Fruit fly (Drosophila melanogaster) whole organism, embryonic: ENCODE data around the gene spn-B.
A peak's percentile ranks its signal among the peaks of the same experiment; 100 is the strongest.

ENCODE experiments used
- Adf1 ChIP-seq: fragments of 200-800 bp; sonication (Bioruptor generic); IDR thresholded peaks from 2 replicates; pipeline ENCODE4 v1.3.6; 2022; ENCODE audit warnings: missing biosample characterization, missing genetic modification characterization
- Antp ChIP-seq: fragments of 200-800 bp; sonication (Bioruptor generic); optimal IDR thresholded peaks from 3 replicates; lab custom pipeline; 2016; ENCODE audit warnings: missing biosample characterization, missing genetic modification characterization
- Asciz ChIP-seq: fragments of 200-800 bp; sonication (Bioruptor generic); optimal IDR thresholded peaks from 2 replicates; lab custom pipeline; 2017; ENCODE audit warnings: missing biosample characterization, mild to moderate bottlenecking, missing genetic modification characterization, missing genetic modification reagents
- Blimp-1 ChIP-seq: fragments of 200-800 bp; sonication (Bioruptor generic); optimal IDR thresholded peaks from 3 replicates; lab custom pipeline; 2018; ENCODE audit warnings: missing biosample characterization, missing genetic modification characterization, mild to moderate bottlenecking, moderate library complexity, missing genetic modification reagents
- CG10543 ChIP-seq: fragments of 200-800 bp; sonication (Bioruptor generic); optimal IDR thresholded peaks from 3 replicates; lab custom pipeline; 2017; ENCODE audit warnings: missing biosample characterization, mild to moderate bottlenecking, missing genetic modification characterization, moderate library complexity
- CG13775 ChIP-seq: fragments of 200-800 bp; sonication (Bioruptor generic); optimal IDR thresholded peaks from 3 replicates; lab custom pipeline; 2017; ENCODE audit warnings: missing biosample characterization, mild to moderate bottlenecking, missing genetic modification characterization
- CG15479 ChIP-seq: fragments of 200-800 bp; sonication (Bioruptor generic); optimal IDR thresholded peaks from 3 replicates; lab custom pipeline; 2019; ENCODE audit warnings: missing biosample characterization, mild to moderate bottlenecking, missing genetic modification characterization, moderate library complexity
- CG1602 ChIP-seq: fragments of 200-800 bp; sonication (Bioruptor generic); optimal IDR thresholded peaks from 3 replicates; lab custom pipeline; 2016; ENCODE audit warnings: missing biosample characterization, missing genetic modification characterization
- CG17328 ChIP-seq: fragments of 200-800 bp; sonication (Bioruptor generic); IDR thresholded peaks from 2 replicates; pipeline ENCODE4 v1.3.6; 2022; ENCODE audit warnings: missing biosample characterization, missing genetic modification characterization
- CG2202 ChIP-seq: fragments of 200-800 bp; sonication (Bioruptor generic); optimal IDR thresholded peaks from 2 replicates; lab custom pipeline; 2018; ENCODE audit warnings: missing biosample characterization, mild to moderate bottlenecking, missing genetic modification characterization
- CG30020 ChIP-seq: fragments of 200-800 bp; optimal IDR thresholded peaks from 2 replicates; lab custom pipeline; 2019; ENCODE audit warnings: missing biosample characterization, mild to moderate bottlenecking, missing genetic modification characterization, moderate library complexity
- CG3163 ChIP-seq: fragments of 200-800 bp; sonication (Bioruptor generic); optimal IDR thresholded peaks from 3 replicates; lab custom pipeline; 2016; ENCODE audit warnings: missing biosample characterization, missing genetic modification characterization
- CG33213 ChIP-seq: fragments of 200-800 bp; sonication (Bioruptor generic); optimal IDR thresholded peaks from 3 replicates; lab custom pipeline; 2016; ENCODE audit warnings: missing biosample characterization, missing genetic modification characterization
- CG3838 ChIP-seq: fragments of 200-800 bp; sonication (Bioruptor generic); optimal IDR thresholded peaks from 3 replicates; lab custom pipeline; 2016; ENCODE audit warnings: missing biosample characterization, missing genetic modification characterization
- CG4404 ChIP-seq: fragments of 200-800 bp; sonication (Bioruptor generic); IDR thresholded peaks from 2 replicates; pipeline ENCODE4 v1.3.6; 2022; ENCODE audit warnings: missing biosample characterization, missing genetic modification characterization
- CG7372 ChIP-seq: fragments of 200-800 bp; sonication (Bioruptor generic); IDR thresholded peaks from 2 replicates; pipeline ENCODE4 v1.3.6; 2022; ENCODE audit warnings: missing biosample characterization, missing genetic modification characterization
- CG7556 ChIP-seq: fragments of 200-800 bp; sonication (Bioruptor generic); optimal IDR thresholded peaks from 2 replicates; lab custom pipeline; 2017; ENCODE audit warnings: missing biosample characterization, mild to moderate bottlenecking, missing genetic modification characterization
- CG8290 ChIP-seq, 3 experiments: fragments of 200-800 bp; sonication (Bioruptor generic); optimal IDR thresholded peaks; 2 replicates each; lab custom pipeline; 2016 to 2019; ENCODE audit warnings: missing biosample characterization in 3 of 3, missing genetic modification characterization in 3 of 3, mild to moderate bottlenecking in 2 of 3, moderate library complexity in 1 of 3
- CG8765 ChIP-seq: fragments of 200-800 bp; sonication (Bioruptor generic); IDR thresholded peaks from 2 replicates; pipeline ENCODE4 v1.3.6; 2022; ENCODE audit warnings: missing biosample characterization, missing genetic modification characterization
- CG9609 ChIP-seq: fragments of 200-800 bp; sonication (Bioruptor generic); optimal IDR thresholded peaks from 3 replicates; lab custom pipeline; 2016; ENCODE audit warnings: missing biosample characterization, missing genetic modification characterization
- CG9797 ChIP-seq: fragments of 200-800 bp; sonication (Bioruptor generic); optimal IDR thresholded peaks from 3 replicates; lab custom pipeline; 2018; ENCODE audit warnings: missing biosample characterization, mild to moderate bottlenecking, missing genetic modification characterization
- Gsc ChIP-seq: fragments of 200-800 bp; sonication (Bioruptor generic); IDR thresholded peaks from 2 replicates; pipeline ENCODE4 v1.3.6; 2022; ENCODE audit warnings: missing biosample characterization, missing genetic modification characterization
- HLH3B ChIP-seq: fragments of 200-800 bp; sonication (Bioruptor generic); IDR thresholded peaks from 2 replicates; pipeline ENCODE4 v1.3.6; 2022; ENCODE audit warnings: missing biosample characterization, missing genetic modification characterization
- HmgZ ChIP-seq: fragments of 200-800 bp; sonication (Bioruptor generic); optimal IDR thresholded peaks from 2 replicates; lab custom pipeline; 2018; ENCODE audit warnings: missing biosample characterization, mild to moderate bottlenecking, missing genetic modification characterization
- Max ChIP-seq: fragments of 200-800 bp; sonication (Bioruptor generic); optimal IDR thresholded peaks from 2 replicates; lab custom pipeline; 2016; ENCODE audit warnings: missing biosample characterization, mild to moderate bottlenecking, missing genetic modification characterization
- Scr ChIP-seq: fragments of 200-800 bp; sonication (Bioruptor generic); IDR thresholded peaks from 2 replicates; pipeline ENCODE4 v1.3.6; 2022; ENCODE audit warnings: missing biosample characterization, missing genetic modification characterization; ENCODE audit not compliant: partially characterized antibody
- Sox102F ChIP-seq: fragments of 200-800 bp; sonication (Bioruptor generic); optimal IDR thresholded peaks from 2 replicates; lab custom pipeline; 2018; ENCODE audit warnings: missing biosample characterization, mild to moderate bottlenecking, missing genetic modification characterization, moderate library complexity
- TFAM ChIP-seq: fragments of 200-800 bp; sonication (Bioruptor generic); optimal IDR thresholded peaks from 2 replicates; lab custom pipeline; 2017; ENCODE audit warnings: missing biosample characterization, missing genetic modification characterization, inconsistent platforms
- Taf1 ChIP-seq: fragments of 200-800 bp; sonication (Bioruptor generic); IDR thresholded peaks from 2 replicates; pipeline ENCODE4 v1.3.6; 2022; ENCODE audit warnings: missing biosample characterization, missing genetic modification characterization
- Xrp1 ChIP-seq: fragments of 200-800 bp; sonication (Bioruptor generic); IDR thresholded peaks from 2 replicates; pipeline ENCODE4 v1.3.6; 2022; ENCODE audit warnings: missing biosample characterization, missing genetic modification characterization
- ap ChIP-seq: fragments of 200-800 bp; sonication (Bioruptor generic); IDR thresholded peaks from 2 replicates; pipeline ENCODE4 v1.3.6; 2022; ENCODE audit warnings: missing biosample characterization, missing genetic modification characterization
- bsh ChIP-seq, 2 experiments: fragments of 200-800 bp; sonication (Bioruptor generic); optimal IDR thresholded peaks; 2 replicates each; lab custom pipeline; 2017 to 2018; ENCODE audit warnings: mild to moderate bottlenecking in 2 of 2, missing biosample characterization in 2 of 2, missing genetic modification characterization in 2 of 2, moderate library complexity in 1 of 2
- dan ChIP-seq: fragments of 200-800 bp; sonication (Bioruptor generic); IDR thresholded peaks from 2 replicates; pipeline ENCODE4 v1.3.6; 2022; ENCODE audit warnings: missing biosample characterization, missing genetic modification characterization
- dmrt99B ChIP-seq: fragments of 200-800 bp; sonication (Bioruptor generic); optimal IDR thresholded peaks from 2 replicates; lab custom pipeline; 2018; ENCODE audit warnings: missing biosample characterization, mild to moderate bottlenecking, missing genetic modification characterization, moderate library complexity
- dysf ChIP-seq: fragments of 200-800 bp; sonication (Bioruptor generic); IDR thresholded peaks from 3 replicates; pipeline ENCODE4 v1.3.6; 2022; ENCODE audit warnings: missing biosample characterization, missing genetic modification characterization
- ewg ChIP-seq: fragments of 200-800 bp; sonication (Bioruptor generic); optimal IDR thresholded peaks from 3 replicates; lab custom pipeline; 2017; ENCODE audit warnings: mild to moderate bottlenecking, missing biosample characterization, missing genetic modification reagents, missing genetic modification characterization
- fd3F ChIP-seq: fragments of 200-800 bp; sonication (Bioruptor generic); optimal IDR thresholded peaks from 2 replicates; lab custom pipeline; 2018; ENCODE audit warnings: missing biosample characterization, mild to moderate bottlenecking, missing genetic modification characterization, moderate library complexity
- gce ChIP-seq: fragments of 200-800 bp; sonication (Bioruptor generic); IDR thresholded peaks from 3 replicates; pipeline ENCODE4 v1.3.6; 2022; ENCODE audit warnings: missing biosample characterization, missing genetic modification characterization
- gcm ChIP-seq: fragments of 200-800 bp; sonication (Bioruptor generic); optimal IDR thresholded peaks from 2 replicates; lab custom pipeline; 2019; ENCODE audit warnings: missing biosample characterization, mild to moderate bottlenecking, missing genetic modification characterization, moderate library complexity
- gem ChIP-seq: fragments of 200-800 bp; sonication (Bioruptor generic); optimal IDR thresholded peaks from 2 replicates; lab custom pipeline; 2019; ENCODE audit warnings: missing biosample characterization, mild to moderate bottlenecking, missing genetic modification characterization, moderate library complexity
- gfzf ChIP-seq: fragments of 200-800 bp; sonication (Bioruptor generic); optimal IDR thresholded peaks from 2 replicates; lab custom pipeline; 2016; ENCODE audit warnings: missing biosample characterization, mild to moderate bottlenecking, missing genetic modification characterization, moderate library complexity
- hb ChIP-seq: fragments of 200-800 bp; sonication (Bioruptor generic); IDR thresholded peaks from 3 replicates; pipeline ENCODE4 v1.3.6; 2022; ENCODE audit warnings: missing biosample characterization, missing genetic modification characterization; ENCODE audit not compliant: partially characterized antibody
- otp ChIP-seq: fragments of 200-800 bp; sonication (Bioruptor generic); IDR thresholded peaks from 3 replicates; pipeline ENCODE4, ENCODE4 v1.3.6; 2022; ENCODE audit warnings: missing biosample characterization, missing genetic modification characterization
- peb ChIP-seq: fragments of 200-800 bp; sonication (Bioruptor generic); IDR thresholded peaks from 2 replicates; pipeline ENCODE4 v1.3.6; 2022; ENCODE audit warnings: missing biosample characterization, missing genetic modification characterization
- phol ChIP-seq: fragments of 200-800 bp; sonication (Bioruptor generic); optimal IDR thresholded peaks from 3 replicates; lab custom pipeline; 2018; ENCODE audit warnings: missing biosample characterization, mild to moderate bottlenecking, missing genetic modification characterization, moderate library complexity
- sob ChIP-seq: fragments of 200-800 bp; sonication (Bioruptor generic); IDR thresholded peaks from 2 replicates; pipeline ENCODE4 v1.3.6; 2022; ENCODE audit warnings: missing biosample characterization, missing genetic modification characterization
- tap ChIP-seq: fragments of 200-800 bp; optimal IDR thresholded peaks from 3 replicates; lab custom pipeline; 2019; ENCODE audit warnings: missing biosample characterization, mild to moderate bottlenecking, missing genetic modification characterization, moderate library complexity
- tna ChIP-seq: fragments of 200-800 bp; sonication (Bioruptor generic); IDR thresholded peaks from 2 replicates; pipeline ENCODE4 v1.3.6; 2022; ENCODE audit warnings: missing biosample characterization, missing genetic modification characterization; ENCODE audit not compliant: partially characterized antibody
- wdn ChIP-seq: fragments of 200-800 bp; sonication (Bioruptor generic); IDR thresholded peaks from 2 replicates; pipeline ENCODE4 v1.3.6; 2022; ENCODE audit warnings: missing biosample characterization, missing genetic modification characterization

spn-B gene

dm6 chr3R:14327472-14328104 is at the start of gene spn-B (continued):
- TF ChIP-seq Xrp1 (GFP tag; lab: Robert Waterston, UW): peak; percentile 77
- peak; percentile 61 for TF ChIP-seq CG10543 (GFP tag; lab: Kevin White, UChicago)
- no peak for TF ChIP-seq dan (GFP tag; lab: Robert Waterston, UW)
- no peak for TF ChIP-seq hb (GFP tag; lab: Robert Waterston, UW)
- TF ChIP-seq CG9609 (GFP tag; lab: Kevin White, UChicago): peak; percentile 2
- peak; percentile 66 for TF ChIP-seq tap (tag; lab: Kevin White, UChicago)
- peak; percentile 83 for TF ChIP-seq dmrt99B (tag; lab: Kevin White, UChicago)
- no peak for TF ChIP-seq gfzf (GFP tag; lab: Kevin White, UChicago)
- peak; percentile 0 to 80 for TF ChIP-seq bsh (GFP tag; optimal IDR thresholded peaks at IDR 0.05; lab: Kevin White, UChicago)
- TF ChIP-seq gem (tag; lab: Kevin White, UChicago): peak; percentile 87
- peak; percentile 74 for TF ChIP-seq Max (GFP tag; lab: Kevin White, UChicago)
- TF ChIP-seq ap: peak; percentile 20; the same call in 1 of the 2 replicates
- TF ChIP-seq HmgZ (tag; lab: Kevin White, UChicago): peak; percentile 70
- TF ChIP-seq CG13775: peak; percentile 83
- peak; percentile 75 for TF ChIP-seq CG17328 (GFP tag; lab: Robert Waterston, UW)
- TF ChIP-seq Antp: no peak
- TF ChIP-seq Gsc: no peak
- peak; percentile 5; the same call in 1 of the 3 replicates for TF ChIP-seq gce (GFP tag; lab: Robert Waterston, UW)
- peak; percentile 68; the same call in 1 of the 2 replicates for TF ChIP-seq wdn (GFP tag; lab: Robert Waterston, UW)
- peak; percentile 50; the same call in 1 of the 2 replicates for TF ChIP-seq CG7372
- peak; percentile 75 for TF ChIP-seq Asciz (GFP tag; lab: Kevin White, UChicago)
- no peak for TF ChIP-seq CG15479 (GFP tag; lab: Kevin White, UChicago)
- TF ChIP-seq dysf (GFP tag; lab: Robert Waterston, UW): peak; percentile 78
- TF ChIP-seq CG8290 (GFP tag; optimal IDR thresholded peaks at IDR 0.05; lab: Kevin White, UChicago): peak; percentile 88
- peak; percentile 38 to 50 for TF ChIP-seq CG8290 (tag; optimal IDR thresholded peaks at IDR 0.05; lab: Kevin White, UChicago)
- no peak for TF ChIP-seq tna (GFP tag; lab: Robert Waterston, UW)
- peak; percentile 81 for TF ChIP-seq phol (tag; lab: Kevin White, UChicago)
- TF ChIP-seq CG2202 (tag; lab: Kevin White, UChicago): peak; percentile 67
- TF ChIP-seq Scr (GFP tag; lab: Robert Waterston, UW): peak; percentile 52
- peak; percentile 78 for TF ChIP-seq Blimp-1 (GFP tag; lab: Kevin White, UChicago)
- peak; percentile 10 for TF ChIP-seq CG30020
- TF ChIP-seq Taf1 (GFP tag; lab: Robert Waterston, UW): no peak
- TF ChIP-seq fd3F (GFP tag; lab: Kevin White, UChicago): peak; percentile 62
- peak; percentile 70 for TF ChIP-seq sob (GFP tag; lab: Robert Waterston, UW)
- peak; percentile 65; the same call in 1 of the 3 replicates for TF ChIP-seq otp (GFP tag; lab: Robert Waterston, UW)
- no peak for TF ChIP-seq Adf1 (GFP tag; lab: Robert Waterston, UW)
- TF ChIP-seq Sox102F: peak; percentile 84
- TF ChIP-seq CG3838: peak; percentile 13
- TF ChIP-seq CG8765: peak; percentile 15; the same call in 1 of the 2 replicates
- TF ChIP-seq TFAM (GFP tag; lab: Kevin White, UChicago): no peak
- TF ChIP-seq gcm: peak; percentile 81
- TF ChIP-seq CG33213: peak; percentile 59
- no peak for TF ChIP-seq CG9797
- no peak for TF ChIP-seq CG4404
- TF ChIP-seq peb: 0 out of 2 replicates have a peak, but pooled peaks have one; percentile 29
- peak; percentile 82 for TF ChIP-seq CG7556
- peak; percentile 54 for TF ChIP-seq CG1602 (GFP tag; lab: Kevin White, UChicago)
- no peak for TF ChIP-seq CG3163 (GFP tag; lab: Kevin White, UChicago)
- TF ChIP-seq HLH3B: peak; percentile 75
- peak; percentile 52 for TF ChIP-seq ewg (GFP tag; lab: Kevin White, UChicago)
